Worm (Caenorhabditis elegans) whole organism, L2 larva: ENCODE results near the gene col-181.

Experiments used
- egl-27 ChIP-seq: sonication (generic microtip); optimal IDR thresholded peaks from 3 replicates; lab custom pipeline; 2017; ENCODE audit warnings: missing biosample characterization, missing genetic modification reagents, missing genetic modification characterization
- lin-39 ChIP-seq: fragments of 150-350 bp; optimal IDR thresholded peaks from 2 replicates; lab custom pipeline; 2014; ENCODE audit warnings: missing biosample characterization, missing genetic modification reagents, missing genetic modification characterization
- lsy-2 ChIP-seq, 2 experiments: fragments of 150-350 bp in 1 of 2; sonication (generic microtip) in 1 of 2; optimal IDR thresholded peaks; 2 replicates each; lab custom pipeline; 2014 to 2017; ENCODE audit warnings: missing biosample characterization in 2 of 2, missing genetic modification characterization in 2 of 2
- nhr-10 ChIP-seq: sonication (generic microtip); optimal IDR thresholded peaks from 2 replicates; lab custom pipeline; 2017; ENCODE audit warnings: missing biosample characterization, missing genetic modification characterization
- nhr-237 ChIP-seq: fragments of 150-350 bp; optimal IDR thresholded peaks from 2 replicates; lab custom pipeline; 2014; ENCODE audit warnings: missing biosample characterization, missing genetic modification characterization
- nhr-77 ChIP-seq: fragments of 150-350 bp; optimal IDR thresholded peaks from 2 replicates; lab custom pipeline; 2014; ENCODE audit warnings: missing biosample characterization, missing genetic modification characterization

DNA sequence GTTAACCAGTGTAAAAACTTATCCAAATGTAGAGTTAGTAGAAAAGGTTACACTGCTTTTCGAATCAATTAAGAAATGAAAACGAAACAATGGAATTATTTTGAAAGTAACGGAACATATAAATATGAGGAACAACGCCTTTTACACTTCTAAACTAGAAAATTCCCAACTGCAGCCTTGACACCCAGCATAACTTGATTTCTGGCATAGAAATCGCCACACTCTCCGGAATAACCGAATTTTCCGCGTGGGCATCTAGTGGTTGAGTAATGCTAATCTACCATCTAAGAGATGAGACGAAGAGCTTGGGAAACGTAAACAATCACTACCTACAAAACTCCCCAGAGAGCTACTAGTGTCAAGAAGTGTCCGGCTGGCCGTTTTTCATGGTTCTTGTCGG lies 23.5 kb upstream of the col-181 start:
- TF ChIP-seq egl-27 (tag; lab: Kevin White, UChicago) (no peak), nhr-77 (tag; lab: Kevin White, UChicago) (no peak), nhr-237 (tag; lab: Kevin White, UChicago) (no peak), lin-39 (no peak), nhr-10 (tag; lab: Kevin White, UChicago) (no peak), lsy-2 (tag; optimal IDR thresholded peaks at IDR 0.05; lab: Kevin White, UChicago) (no peak)
